Worm (Caenorhabditis elegans) whole organism, mixed stage, embryonic: ENCODE data around the gene bbs-2.

Experiments used
- mab-5 ChIP-seq: fragments of 150-350 bp; optimal IDR thresholded peaks from 2 replicates; lab custom pipeline; 2014; ENCODE audit warnings: missing biosample characterization, missing genetic modification characterization
- nhr-237 ChIP-seq: fragments of 150-350 bp; optimal IDR thresholded peaks from 2 replicates; lab custom pipeline; 2014; ENCODE audit warnings: missing biosample characterization, missing genetic modification characterization
- nhr-76 ChIP-seq: sonication (generic microtip); optimal IDR thresholded peaks from 2 replicates; lab custom pipeline; 2017; ENCODE audit warnings: missing biosample characterization, missing genetic modification characterization
- unc-39 ChIP-seq: fragments of 150-350 bp; optimal IDR thresholded peaks from 2 replicates; lab custom pipeline; 2014; ENCODE audit warnings: missing biosample characterization, missing genetic modification characterization
- ztf-11 ChIP-seq: fragments of 150-350 bp; optimal IDR thresholded peaks from 2 replicates; lab custom pipeline; 2014; ENCODE audit warnings: missing biosample characterization, missing genetic modification characterization

DNA sequence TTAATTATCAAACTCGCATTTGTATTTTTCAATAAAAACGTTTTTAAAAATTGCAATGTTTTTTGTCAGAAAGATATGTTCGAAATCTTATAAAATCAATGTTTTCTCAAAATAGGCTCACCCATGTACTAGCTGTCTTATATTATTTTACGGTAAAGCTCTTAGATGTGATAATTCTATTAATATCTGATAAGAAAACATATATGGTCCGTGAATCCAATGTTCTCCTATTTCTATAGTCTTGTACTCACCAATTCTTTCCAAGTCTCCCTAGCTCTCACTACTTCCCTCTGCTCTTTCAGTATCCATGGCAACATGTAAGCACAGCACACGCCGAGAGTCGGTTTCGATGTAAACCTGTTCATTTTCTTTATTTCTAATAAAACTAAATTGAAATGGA lies at the start of gene bbs-2:
- no peak for TF ChIP-seq nhr-76 (tag; lab: Kevin White, UChicago)
- TF ChIP-seq unc-39 (tag; lab: Kevin White, UChicago) = no peak
- no peak for TF ChIP-seq mab-5 (tag; lab: Kevin White, UChicago)
- TF ChIP-seq ztf-11 (tag; lab: Kevin White, UChicago) = no peak
- TF ChIP-seq nhr-237 (tag; lab: Kevin White, UChicago) = no peak
